Fruit fly (Drosophila melanogaster) whole organism, embryonic: Measurements from ENCODE around the gene CG8641.
A peak's percentile ranks its signal among the peaks of the same experiment; 100 is the strongest.

Experiments
- Awh ChIP-seq: fragments of 200-800 bp; sonication (Bioruptor generic); IDR thresholded peaks from 2 replicates; pipeline ENCODE4, ENCODE4 v1.3.6; 2022; ENCODE audit warnings: missing biosample characterization, missing genetic modification characterization
- CG11504 ChIP-seq: fragments of 200-800 bp; sonication (Bioruptor generic); optimal IDR thresholded peaks from 3 replicates; lab custom pipeline; 2019; ENCODE audit warnings: missing biosample characterization, mild to moderate bottlenecking, missing genetic modification characterization, moderate library complexity
- CG11560 ChIP-seq: fragments of 200-800 bp; sonication (Bioruptor generic); IDR thresholded peaks from 3 replicates; pipeline ENCODE4 v1.3.6; 2022; ENCODE audit warnings: missing biosample characterization, missing genetic modification characterization
- CG12659 ChIP-seq: fragments of 200-800 bp; sonication (Bioruptor generic); optimal IDR thresholded peaks from 3 replicates; lab custom pipeline; 2017; ENCODE audit warnings: mild to moderate bottlenecking, missing biosample characterization, missing genetic modification reagents, missing genetic modification characterization
- CG14014 ChIP-seq: fragments of 200-800 bp; sonication (Bioruptor generic); IDR thresholded peaks from 2 replicates; pipeline ENCODE4 v1.3.6; 2022; ENCODE audit warnings: missing biosample characterization, missing genetic modification characterization
- CG15479 ChIP-seq: fragments of 200-800 bp; sonication (Bioruptor generic); optimal IDR thresholded peaks from 3 replicates; lab custom pipeline; 2019; ENCODE audit warnings: missing biosample characterization, mild to moderate bottlenecking, missing genetic modification characterization, moderate library complexity
- CG15601 ChIP-seq: fragments of 200-800 bp; sonication (Bioruptor generic); optimal IDR thresholded peaks from 3 replicates; lab custom pipeline; 2019; ENCODE audit warnings: missing biosample characterization, mild to moderate bottlenecking, missing genetic modification characterization, moderate library complexity
- CG17359 ChIP-seq: fragments of 200-800 bp; sonication (Bioruptor generic); optimal IDR thresholded peaks from 3 replicates; lab custom pipeline; 2018; ENCODE audit warnings: missing biosample characterization, mild to moderate bottlenecking, missing genetic modification characterization, moderate library complexity
- CG17612 ChIP-seq: fragments of 200-800 bp; sonication (Bioruptor generic); IDR thresholded peaks from 2 replicates; pipeline ENCODE4 v1.3.6; 2022; ENCODE audit warnings: missing biosample characterization, missing genetic modification characterization
- CG17802 ChIP-seq: fragments of 200-800 bp; sonication (Bioruptor generic); optimal IDR thresholded peaks from 2 replicates; lab custom pipeline; 2018; ENCODE audit warnings: missing biosample characterization, mild to moderate bottlenecking, missing genetic modification characterization, moderate library complexity
- CG2889 ChIP-seq: fragments of 200-800 bp; sonication (Bioruptor generic); IDR thresholded peaks from 3 replicates; pipeline ENCODE4 v1.3.6; 2022; ENCODE audit warnings: missing biosample characterization, missing genetic modification characterization
- CG31365 ChIP-seq: fragments of 200-800 bp; sonication (Bioruptor generic); optimal IDR thresholded peaks from 2 replicates; lab custom pipeline; 2018; ENCODE audit warnings: missing biosample characterization, mild to moderate bottlenecking, missing genetic modification characterization
- CG4282 ChIP-seq: fragments of 200-800 bp; sonication (Bioruptor generic); optimal IDR thresholded peaks from 2 replicates; lab custom pipeline; 2016; ENCODE audit warnings: missing biosample characterization, missing genetic modification characterization
- CG4854 ChIP-seq: fragments of 200-800 bp; sonication (Bioruptor generic); optimal IDR thresholded peaks from 2 replicates; lab custom pipeline; 2016; ENCODE audit warnings: missing biosample characterization, missing genetic modification characterization, inconsistent platforms
- CG6175 ChIP-seq: fragments of 200-800 bp; sonication (Bioruptor generic); IDR thresholded peaks from 3 replicates; pipeline ENCODE4 v1.3.6; 2022; ENCODE audit warnings: missing biosample characterization, missing genetic modification characterization
- CG7928 ChIP-seq: fragments of 200-800 bp; sonication (Bioruptor generic); optimal IDR thresholded peaks from 2 replicates; lab custom pipeline; 2017; ENCODE audit warnings: missing biosample characterization, mild to moderate bottlenecking, missing genetic modification characterization
- CG8478 ChIP-seq: fragments of >200 bp; optimal IDR thresholded peaks from 2 replicates; lab custom pipeline; 2018
- CG8924 ChIP-seq: fragments of 200-800 bp; optimal IDR thresholded peaks from 3 replicates; lab custom pipeline; 2019; ENCODE audit warnings: missing biosample characterization, mild to moderate bottlenecking, missing genetic modification characterization, moderate library complexity
- CG9797 ChIP-seq: fragments of 200-800 bp; sonication (Bioruptor generic); optimal IDR thresholded peaks from 3 replicates; lab custom pipeline; 2018; ENCODE audit warnings: missing biosample characterization, mild to moderate bottlenecking, missing genetic modification characterization
- CoRest ChIP-seq: fragments of 200-800 bp; sonication (Bioruptor generic); optimal IDR thresholded peaks from 3 replicates; lab custom pipeline; 2018; ENCODE audit warnings: missing biosample characterization, mild to moderate bottlenecking, missing genetic modification characterization, moderate library complexity
- Dref ChIP-seq: fragments of 200-800 bp; sonication (Bioruptor generic); IDR thresholded peaks from 2 replicates; pipeline ENCODE4 v1.3.6; 2022; ENCODE audit warnings: missing biosample characterization, missing genetic modification characterization
- Elba2 ChIP-seq: fragments of 200-800 bp; sonication (Bioruptor generic); optimal IDR thresholded peaks from 3 replicates; lab custom pipeline; 2016; ENCODE audit warnings: missing biosample characterization, missing genetic modification characterization
- Hmx ChIP-seq: fragments of 200-800 bp; sonication (Bioruptor generic); optimal IDR thresholded peaks from 2 replicates; lab custom pipeline; 2016; ENCODE audit warnings: missing biosample characterization, missing genetic modification characterization
- NK7.1 ChIP-seq: fragments of 200-800 bp; sonication (Bioruptor generic); optimal IDR thresholded peaks from 3 replicates; lab custom pipeline; 2016; ENCODE audit warnings: missing biosample characterization, missing genetic modification characterization
- Nf-YA ChIP-seq: fragments of 200-800 bp; sonication (Bioruptor generic); IDR thresholded peaks from 2 replicates; pipeline ENCODE4 v1.3.6; 2022; ENCODE audit warnings: missing biosample characterization, missing genetic modification characterization
- Usf ChIP-seq: fragments of 200-800 bp; sonication (Bioruptor generic); optimal IDR thresholded peaks from 2 replicates; lab custom pipeline; 2017; ENCODE audit warnings: missing genotype, missing biosample characterization, missing genetic modification characterization
- Xbp1 ChIP-seq: fragments of 200-800 bp; sonication (Bioruptor generic); optimal IDR thresholded peaks from 3 replicates; lab custom pipeline; 2016; ENCODE audit warnings: missing biosample characterization, mild to moderate bottlenecking, missing genetic modification characterization
- bowl ChIP-seq: fragments of 200-800 bp; sonication (Bioruptor generic); IDR thresholded peaks from 2 replicates; pipeline ENCODE4 v1.3.6; 2022; ENCODE audit warnings: missing biosample characterization, missing genetic modification characterization
- btn ChIP-seq: fragments of 200-800 bp; sonication (Bioruptor generic); optimal IDR thresholded peaks from 2 replicates; lab custom pipeline; 2016; ENCODE audit warnings: missing biosample characterization, missing genetic modification characterization
- crc ChIP-seq: fragments of 200-800 bp; sonication (Bioruptor generic); optimal IDR thresholded peaks from 2 replicates; lab custom pipeline; 2016; ENCODE audit warnings: missing biosample characterization, missing genetic modification characterization
- dmrt99B ChIP-seq: fragments of 200-800 bp; sonication (Bioruptor generic); optimal IDR thresholded peaks from 2 replicates; lab custom pipeline; 2018; ENCODE audit warnings: missing biosample characterization, mild to moderate bottlenecking, missing genetic modification characterization, moderate library complexity
- fu2 ChIP-seq: fragments of 200-800 bp; sonication (Bioruptor generic); optimal IDR thresholded peaks from 2 replicates; lab custom pipeline; 2016; ENCODE audit warnings: missing biosample characterization, missing genetic modification characterization
- grau ChIP-seq: fragments of 200-800 bp; optimal IDR thresholded peaks from 3 replicates; lab custom pipeline; 2019; ENCODE audit warnings: missing biosample characterization, mild to moderate bottlenecking, missing genetic modification characterization, moderate library complexity
- grn ChIP-seq: fragments of 200-800 bp; sonication (Bioruptor generic); optimal IDR thresholded peaks from 3 replicates; lab custom pipeline; 2017; ENCODE audit warnings: missing biosample characterization, missing genetic modification characterization
- gro ChIP-seq: fragments of 200-800 bp; sonication (Bioruptor generic); optimal IDR thresholded peaks from 2 replicates; lab custom pipeline; 2016; ENCODE audit warnings: missing biosample characterization, missing genetic modification characterization
- hbn ChIP-seq: fragments of 200-800 bp; sonication (Bioruptor generic); IDR thresholded peaks from 2 replicates; pipeline ENCODE4 v1.3.6; 2022; ENCODE audit warnings: missing biosample characterization, missing genetic modification characterization; ENCODE audit not compliant: partially characterized antibody
- her ChIP-seq: fragments of 200-800 bp; sonication (Bioruptor generic); optimal IDR thresholded peaks from 2 replicates; lab custom pipeline; 2016; ENCODE audit warnings: missing biosample characterization, missing genetic modification characterization
- odd ChIP-seq: fragments of 200-800 bp; sonication (Bioruptor generic); optimal IDR thresholded peaks from 2 replicates; lab custom pipeline; 2017; ENCODE audit warnings: missing biosample characterization, mild to moderate bottlenecking, missing genetic modification characterization
- pan ChIP-seq, 4 experiments: fragments of >200 bp in 3 of 4; fragments of 200-800 bp in 1 of 4; sonication (Bioruptor generic) in 1 of 4; optimal IDR thresholded peaks in 3 of 4; IDR thresholded peaks in 1 of 4; 2 replicates each; pipeline versions ENCODE4 v1.3.6 to Lab custom; 2017 to 2022; ENCODE audit warnings: missing biosample characterization in 2 of 4, missing genetic modification characterization in 2 of 4, mixed read lengths in 1 of 4
- prd ChIP-seq, 3 experiments: fragments of >200 bp in 2 of 3; fragments of 200-800 bp in 1 of 3; sonication (Bioruptor generic) in 1 of 3; optimal IDR thresholded peaks in 2 of 3; IDR thresholded peaks in 1 of 3; 2 replicates in 2 of 3; 3 replicates in 1 of 3; pipeline versions ENCODE4 v1.3.6 to Lab custom; 2017 to 2022; ENCODE audit warnings: missing biosample characterization in 1 of 3, missing genetic modification characterization in 1 of 3
- pum ChIP-seq: fragments of 200-800 bp; sonication (Bioruptor generic); optimal IDR thresholded peaks from 2 replicates; lab custom pipeline; 2016; ENCODE audit warnings: missing biosample characterization, missing genetic modification characterization
- ranshi ChIP-seq: fragments of 200-800 bp; sonication (Bioruptor generic); IDR thresholded peaks from 2 replicates; pipeline ENCODE4 v1.3.6; 2022; ENCODE audit warnings: missing biosample characterization, missing genetic modification characterization
- repo ChIP-seq: fragments of 200-800 bp; sonication (Bioruptor generic); optimal IDR thresholded peaks from 2 replicates; lab custom pipeline; 2016; ENCODE audit warnings: missing biosample characterization, missing genetic modification characterization
- run ChIP-seq: fragments of 200-800 bp; sonication (Bioruptor generic); optimal IDR thresholded peaks from 3 replicates; lab custom pipeline; 2018; ENCODE audit warnings: missing biosample characterization, mild to moderate bottlenecking, missing genetic modification characterization
- stc ChIP-seq: fragments of 200-800 bp; sonication (Bioruptor generic); IDR thresholded peaks from 2 replicates; pipeline ENCODE4 v1.3.6; 2022; ENCODE audit warnings: missing biosample characterization, missing genetic modification characterization
- tll ChIP-seq, 2 experiments: fragments of 200-800 bp in 1 of 2; fragments of >200 bp in 1 of 2; sonication (Bioruptor generic) in 1 of 2; optimal IDR thresholded peaks; 2 replicates each; lab custom pipeline; 2017 to 2019; ENCODE audit warnings: missing biosample characterization in 2 of 2, missing genetic modification characterization in 2 of 2, mild to moderate bottlenecking in 1 of 2, moderate library complexity in 1 of 2
- ttk ChIP-seq: fragments of 200-800 bp; sonication (Bioruptor generic); IDR thresholded peaks from 2 replicates; pipeline ENCODE4 v2.1.2; 2022; ENCODE audit warnings: missing biosample characterization, missing genetic modification characterization
- vvl ChIP-seq: fragments of 200-800 bp; sonication (Bioruptor generic); IDR thresholded peaks from 2 replicates; pipeline ENCODE4 v1.3.6; 2022; ENCODE audit warnings: missing biosample characterization, missing genetic modification characterization
- wor ChIP-seq: fragments of 200-800 bp; sonication (Bioruptor generic); IDR thresholded peaks from 2 replicates; pipeline ENCODE4 v1.3.6; 2022; ENCODE audit warnings: missing biosample characterization, missing genetic modification characterization
- yki ChIP-seq: fragments of >200 bp; optimal IDR thresholded peaks from 3 replicates; lab custom pipeline; 2018

CG8641 gene

DNA sequence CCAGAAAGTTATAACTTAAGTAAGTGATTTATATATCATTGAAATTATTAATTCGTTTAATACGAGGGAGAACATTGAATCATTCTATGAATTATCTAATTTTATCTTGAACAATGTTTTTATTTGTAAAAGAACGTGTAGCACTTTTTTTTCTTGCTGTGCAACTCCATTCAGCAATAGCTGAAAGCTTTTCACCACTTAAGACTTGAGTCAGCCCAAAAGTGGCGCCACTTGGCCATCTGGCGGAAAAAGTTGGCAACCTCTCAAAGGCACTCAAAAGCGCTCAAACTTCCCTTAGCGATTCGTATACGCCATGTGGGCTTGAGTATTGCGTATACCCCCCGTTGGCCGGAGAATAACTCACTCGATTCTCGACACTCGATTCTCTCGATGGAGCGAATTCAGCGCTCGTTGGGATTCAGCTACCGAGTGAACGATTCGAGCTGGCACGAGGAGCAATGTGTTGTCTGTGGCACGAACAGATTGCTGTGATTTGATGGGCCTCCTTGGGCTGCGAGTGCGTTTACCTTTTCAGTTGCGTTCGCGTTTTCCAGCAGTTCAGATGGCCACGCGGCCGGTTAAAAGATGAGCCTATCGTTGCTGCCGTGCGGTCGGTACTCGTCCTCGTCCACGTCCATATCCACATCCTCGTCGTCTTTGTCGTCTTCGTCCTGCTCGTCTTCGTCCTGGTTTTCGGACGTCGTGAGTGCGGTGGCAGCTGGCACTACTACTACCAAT, 63.5 kb downstream of the CG8641 start (continued):
- TF ChIP-seq pum (GFP tag; lab: Kevin White, UChicago) (no peak), CG8924 (no peak), bowl (GFP tag; lab: Robert Waterston, UW) (no peak), crc (GFP tag; lab: Kevin White, UChicago) (no peak), CG4854 (GFP tag; lab: Kevin White, UChicago) (no peak), Awh (peak; percentile 39; the same call in 1 of the 2 replicates), CG14014 (GFP tag; lab: Robert Waterston, UW) (peak; percentile 35; the same call in 1 of the 2 replicates), NK7.1 (GFP tag; lab: Kevin White, UChicago) (peak; percentile 39), dmrt99B (tag; lab: Kevin White, UChicago) (peak; percentile 25), pan (optimal IDR thresholded peaks at IDR 0.05; lab: Kevin White, UChicago) (no peak), pan (GFP tag; optimal IDR thresholded peaks at IDR 0.05 in 1 of 2, IDR thresholded peaks at IDR 0.05 in 1 of 2) (peak in 1 of 2 experiments; percentile 52), CG9797 (GFP tag; lab: Kevin White, UChicago) (no peak), ranshi (GFP tag; lab: Robert Waterston, UW) (no peak), Elba2 (GFP tag; lab: Kevin White, UChicago) (no peak), gro (GFP tag; lab: Kevin White, UChicago) (peak; percentile 23), yki (lab: Kevin White, UChicago) (no peak), CoRest (tag; lab: Kevin White, UChicago) (peak; percentile 10), run (tag; lab: Kevin White, UChicago) (no peak), repo (GFP tag; lab: Kevin White, UChicago) (no peak), CG2889 (GFP tag; lab: Robert Waterston, UW) (no peak), stc (GFP tag; lab: Robert Waterston, UW) (no peak), prd (optimal IDR thresholded peaks at IDR 0.05; lab: Kevin White, UChicago) (no peak), prd (GFP tag; IDR thresholded peaks at IDR 0.05; lab: Robert Waterston, UW) (peak; percentile 55), hbn (GFP tag; lab: Robert Waterston, UW) (no peak), btn (GFP tag; lab: Kevin White, UChicago) (no peak), CG7928 (GFP tag; lab: Kevin White, UChicago) (no peak), CG15479 (no peak), CG17802 (tag; lab: Kevin White, UChicago) (no peak), CG11504 (peak; percentile 18), Xbp1 (GFP tag; lab: Kevin White, UChicago) (peak; percentile 50), grn (no peak), ttk (GFP tag; lab: Robert Waterston, UW) (peak; percentile 52), vvl (GFP tag; lab: Robert Waterston, UW) (peak; percentile 49; the same call in 1 of the 2 replicates), Hmx (no peak), Nf-YA (GFP tag; lab: Robert Waterston, UW) (no peak), CG17612 (GFP tag; lab: Robert Waterston, UW) (no peak), CG17359 (tag; lab: Kevin White, UChicago) (peak; percentile 27), her (GFP tag; lab: Kevin White, UChicago) (no peak), fu2 (GFP tag; lab: Kevin White, UChicago) (no peak), CG15601 (tag; lab: Kevin White, UChicago) (no peak), CG6175 (GFP tag; lab: Robert Waterston, UW) (peak; percentile 40; the same call in 1 of the 3 replicates), tll (GFP tag; optimal IDR thresholded peaks at IDR 0.05; lab: Kevin White, UChicago) (no peak), odd (GFP tag; lab: Kevin White, UChicago) (no peak), CG31365 (tag; lab: Kevin White, UChicago) (no peak), Usf (no peak), CG4282 (GFP tag; lab: Kevin White, UChicago) (no peak), CG8478 (lab: Kevin White, UChicago) (no peak), grau (tag; lab: Kevin White, UChicago) (peak; percentile 48), Dref (no peak), CG12659 (GFP tag; lab: Kevin White, UChicago) (peak; percentile 35), CG11560 (tag; lab: Robert Waterston, UW) (no peak), wor (no peak)
